Worm (Caenorhabditis elegans) whole organism, midembryonic: ENCODE data around the gene end-1.

Experiments
- flt-1 ChIP-seq: fragments of 200-800 bp; sonication (Bioruptor generic); IDR thresholded peaks from 2 replicates; pipeline ENCODE4 v1.3.6; 2022; ENCODE audit warnings: missing genetic modification characterization, missing compliant biosample characterization
- ref-1 ChIP-seq: fragments of 200-800 bp; sonication (Bioruptor generic); conservative IDR thresholded peaks from 2 replicates; pipeline ENCODE4 v1.3.6; 2022; ENCODE audit warnings: missing genetic modification reagents, missing genetic modification characterization, missing compliant biosample characterization

DNA sequence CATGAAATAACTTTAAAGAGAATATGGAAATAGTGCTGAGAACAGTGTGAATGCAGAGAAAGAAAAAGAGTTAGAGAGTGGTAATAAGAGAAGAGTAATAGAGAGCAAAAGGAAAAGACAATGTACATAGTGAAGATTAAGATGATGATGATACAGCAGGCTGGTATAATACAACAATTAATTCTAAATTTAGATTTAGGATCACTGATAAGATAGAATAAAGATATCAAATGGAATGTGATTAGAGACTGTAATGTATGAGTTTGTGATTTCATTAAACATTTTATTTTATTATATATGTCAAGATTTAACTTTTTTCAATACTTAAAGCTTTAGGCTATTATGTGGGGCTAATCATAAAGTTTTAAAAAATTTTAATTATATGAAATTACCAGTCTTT is 31.7 kb upstream of the end-1 start, which contains the start of gene R10D12.8:
- TF ChIP-seq flt-1 (GFP tag; lab: Robert Waterston, UW) (no peak), ref-1 (GFP tag; lab: Robert Waterston, UW) (no peak)
